Fruit fly (Drosophila melanogaster) Kc167 (cell line): ENCODE measurements around the gene CG32642.

ENCODE experiments used
- Myc ChIP-seq: fragments of >200 bp; optimal IDR thresholded peaks from 2 replicates; lab custom pipeline; 2017; ENCODE audit warnings: missing external identifiers
- Sin3A ChIP-seq: fragments of >200 bp; optimal IDR thresholded peaks from 2 replicates; lab custom pipeline; 2018; ENCODE audit warnings: missing external identifiers
- h ChIP-seq: fragments of >200 bp; optimal IDR thresholded peaks from 3 replicates; lab custom pipeline; 2018; ENCODE audit warnings: missing external identifiers
- ttk ChIP-seq: sonication (Bioruptor generic); optimal IDR thresholded peaks from 2 replicates; lab custom pipeline; 2017; ENCODE audit warnings: missing external identifiers

DNA sequence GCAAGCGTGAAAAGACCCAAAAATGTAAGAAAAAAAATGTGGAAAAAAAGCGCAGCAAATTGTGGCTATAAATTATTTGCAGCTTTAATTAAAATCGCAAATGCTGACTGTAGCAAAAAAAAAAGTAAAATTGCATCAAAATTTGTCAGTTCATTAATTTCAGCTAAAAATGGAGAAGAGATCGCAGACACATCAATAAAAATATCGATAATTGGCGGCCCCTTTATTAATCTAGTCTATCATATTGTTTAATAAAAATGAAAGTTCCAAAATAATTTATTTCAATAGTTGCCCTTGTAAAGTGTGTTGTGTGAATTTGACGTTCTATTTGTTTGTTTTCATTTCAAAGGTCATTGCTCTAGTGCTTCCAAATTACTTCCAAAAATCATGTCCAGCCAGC, 25.2 kb downstream of the CG32642 start, which contains the start of gene CG32643:
- no peak for TF ChIP-seq Myc (lab: Kevin White, UChicago)
- TF ChIP-seq ttk (lab: Kevin White, UChicago): no peak
- TF ChIP-seq h (lab: Kevin White, UChicago): no peak
- no peak for TF ChIP-seq Sin3A
